Worm (Caenorhabditis elegans) whole organism, late embryonic: ENCODE measurements around the gene atgp-2.

Source experiments
- T23F11.4 ChIP-seq: fragments of 200-800 bp; sonication (Bioruptor generic); optimal IDR thresholded peaks from 2 replicates; lab custom pipeline; 2018; ENCODE audit warnings: mild to moderate bottlenecking, missing genetic modification characterization, missing compliant biosample characterization
- ahr-1 ChIP-seq: sonication (generic microtip); optimal IDR thresholded peaks from 2 replicates; lab custom pipeline; 2016; ENCODE audit warnings: missing genetic modification characterization, missing compliant biosample characterization
- ceh-18 ChIP-seq: sonication (generic microtip); optimal IDR thresholded peaks from 2 replicates; lab custom pipeline; 2016; ENCODE audit warnings: missing genetic modification characterization, missing compliant biosample characterization
- ceh-19 ChIP-seq: fragments of 200-800 bp; sonication (Bioruptor generic); optimal IDR thresholded peaks from 2 replicates; lab custom pipeline; 2018; ENCODE audit warnings: mild to moderate bottlenecking, missing genetic modification characterization, missing compliant biosample characterization
- ceh-24 ChIP-seq: sonication (generic microtip); optimal IDR thresholded peaks from 2 replicates; lab custom pipeline; 2016; ENCODE audit warnings: mild to moderate bottlenecking, missing genetic modification characterization, missing compliant biosample characterization
- ceh-30 ChIP-seq: fragments of 150-350 bp; optimal IDR thresholded peaks from 2 replicates; lab custom pipeline; 2014; ENCODE audit warnings: missing biosample characterization, missing genetic modification characterization
- ceh-48 ChIP-seq: sonication (generic microtip); optimal IDR thresholded peaks from 2 replicates; lab custom pipeline; 2016; ENCODE audit warnings: missing genetic modification characterization, inconsistent platforms, missing compliant biosample characterization
- ceh-6 ChIP-seq: fragments of 200-800 bp; sonication (Bioruptor generic); optimal IDR thresholded peaks from 2 replicates; lab custom pipeline; 2018; ENCODE audit warnings: mild to moderate bottlenecking, missing genetic modification characterization, missing compliant biosample characterization
- dmd-4 ChIP-seq: sonication (generic microtip); optimal IDR thresholded peaks from 2 replicates; lab custom pipeline; 2016; ENCODE audit warnings: borderline replicate concordance, missing genetic modification characterization, missing compliant biosample characterization
- elt-2 ChIP-seq: sonication (generic microtip); optimal IDR thresholded peaks from 2 replicates; lab custom pipeline; 2016; ENCODE audit warnings: missing genetic modification reagents, missing genetic modification characterization, missing compliant biosample characterization
- ets-4 ChIP-seq: sonication (generic microtip); optimal IDR thresholded peaks from 2 replicates; lab custom pipeline; 2016; ENCODE audit warnings: missing genetic modification characterization, missing compliant biosample characterization
- fkh-10 ChIP-seq: fragments of 150-350 bp; optimal IDR thresholded peaks from 2 replicates; lab custom pipeline; 2014; ENCODE audit warnings: missing biosample characterization, missing genetic modification reagents, missing genetic modification characterization
- fkh-6 ChIP-seq: sonication (generic microtip); optimal IDR thresholded peaks from 2 replicates; lab custom pipeline; 2016; ENCODE audit warnings: missing genetic modification characterization, missing compliant biosample characterization
- hlh-15 ChIP-seq: sonication (generic microtip); optimal IDR thresholded peaks from 2 replicates; lab custom pipeline; 2016; ENCODE audit warnings: missing genetic modification characterization, missing compliant biosample characterization
- hlh-30 ChIP-seq: sonication (generic microtip); optimal IDR thresholded peaks from 2 replicates; lab custom pipeline; 2017; ENCODE audit warnings: antibody characterized with exemption, missing genetic modification characterization, missing compliant biosample characterization; ENCODE audit not compliant: insufficient read depth
- hlh-6 ChIP-seq: sonication (generic microtip); optimal IDR thresholded peaks from 2 replicates; lab custom pipeline; 2016; ENCODE audit warnings: missing genotype, missing genetic modification characterization, missing compliant biosample characterization
- hlh-8 ChIP-seq: sonication (generic microtip); optimal IDR thresholded peaks from 2 replicates; lab custom pipeline; 2016; ENCODE audit warnings: missing genotype, missing genetic modification characterization, missing compliant biosample characterization
- lin-11 ChIP-seq: fragments of 200-800 bp; sonication (Bioruptor generic); optimal IDR thresholded peaks from 2 replicates; lab custom pipeline; 2018; ENCODE audit warnings: mild to moderate bottlenecking, missing genetic modification characterization, missing compliant biosample characterization
- nfya-1 ChIP-seq: sonication (generic microtip); optimal IDR thresholded peaks from 2 replicates; lab custom pipeline; 2017; ENCODE audit warnings: missing genetic modification characterization, mild to moderate bottlenecking, missing compliant biosample characterization, antibody characterized with exemption, moderate library complexity
- nhr-11 ChIP-seq: fragments of 150-350 bp; optimal IDR thresholded peaks from 2 replicates; lab custom pipeline; 2014; ENCODE audit warnings: missing biosample characterization, missing genetic modification characterization
- pag-3 ChIP-seq: sonication (generic microtip); optimal IDR thresholded peaks from 2 replicates; lab custom pipeline; 2016; ENCODE audit warnings: missing compliant biosample characterization, missing genetic modification characterization, borderline replicate concordance
- pat-9 ChIP-seq: fragments of 200-800 bp; sonication (Bioruptor generic); optimal IDR thresholded peaks from 2 replicates; lab custom pipeline; 2018; ENCODE audit warnings: mild to moderate bottlenecking, missing genetic modification characterization, moderate library complexity, missing compliant biosample characterization
- pax-1 ChIP-seq: fragments of 150-350 bp; optimal IDR thresholded peaks from 2 replicates; lab custom pipeline; 2014; ENCODE audit warnings: missing biosample characterization, missing genetic modification characterization
- pha-2 ChIP-seq: sonication (generic microtip); optimal IDR thresholded peaks from 2 replicates; lab custom pipeline; 2017; ENCODE audit warnings: mild to moderate bottlenecking, missing genetic modification characterization, missing compliant biosample characterization
- pha-4 ChIP-seq: fragments of 150-350 bp; optimal IDR thresholded peaks from 2 replicates; lab custom pipeline; 2018; ENCODE audit warnings: missing biosample characterization, missing genetic modification reagents, missing genetic modification characterization
- ref-2 ChIP-seq: sonication (generic microtip); optimal IDR thresholded peaks from 2 replicates; lab custom pipeline; 2016; ENCODE audit warnings: missing genetic modification characterization, missing compliant biosample characterization
- rnt-1 ChIP-seq: sonication (generic microtip); optimal IDR thresholded peaks from 2 replicates; lab custom pipeline; 2016; ENCODE audit warnings: missing genetic modification characterization, missing compliant biosample characterization
- sox-2 ChIP-seq: fragments of 200-800 bp; sonication (Bioruptor generic); IDR thresholded peaks from 2 replicates; pipeline ENCODE4 v1.3.6; 2022; ENCODE audit warnings: missing genetic modification reagents, missing genetic modification characterization, missing compliant biosample characterization
- tbx-7 ChIP-seq: sonication (generic microtip); optimal IDR thresholded peaks from 2 replicates; lab custom pipeline; 2016; ENCODE audit warnings: missing genotype, missing genetic modification characterization, missing compliant biosample characterization
- unc-3 ChIP-seq, 2 experiments: fragments of 200-800 bp in 1 of 2; sonication (Bioruptor generic) in 1 of 2; sonication (generic microtip) in 1 of 2; conservative IDR thresholded peaks in 1 of 2; optimal IDR thresholded peaks in 1 of 2; 2 replicates each; pipeline versions ENCODE4 v1.3.6 to Lab custom; 2016 to 2022; ENCODE audit warnings: missing compliant biosample characterization in 2 of 2, missing genetic modification characterization in 2 of 2, missing genetic modification reagents in 1 of 2
- unc-55 ChIP-seq: sonication (generic microtip); optimal IDR thresholded peaks from 2 replicates; lab custom pipeline; 2017; ENCODE audit warnings: missing biosample characterization, missing genetic modification reagents, missing genetic modification characterization
- unc-86 ChIP-seq: sonication (generic microtip); optimal IDR thresholded peaks from 2 replicates; lab custom pipeline; 2016; ENCODE audit warnings: missing genetic modification characterization, missing compliant biosample characterization
- zip-5 ChIP-seq: sonication (generic microtip); optimal IDR thresholded peaks from 2 replicates; lab custom pipeline; 2016; ENCODE audit warnings: missing genetic modification characterization, missing compliant biosample characterization

The atgp-2 gene

DNA sequence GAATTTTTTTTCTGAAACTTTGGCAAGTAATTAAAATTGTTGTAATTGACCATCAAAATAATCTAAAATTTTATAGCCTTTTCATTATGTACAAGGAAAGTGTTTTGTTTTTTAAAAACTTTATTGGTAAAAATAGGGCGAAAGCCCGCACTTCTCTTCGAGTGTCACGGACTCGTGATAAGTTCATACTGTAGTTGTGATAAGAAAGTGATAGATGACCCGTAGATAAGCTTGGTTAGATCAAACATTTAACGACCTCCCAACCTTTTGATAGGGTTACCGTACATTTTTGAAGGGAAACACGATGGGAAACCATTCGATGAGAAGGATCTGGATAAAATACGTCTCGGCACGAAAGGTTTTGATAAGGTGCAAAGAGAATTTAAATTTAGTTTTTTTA is 27.5 kb downstream of the atgp-2 start:
- TF ChIP-seq unc-86 (tag; lab: Kevin White, UChicago) (no peak), elt-2 (tag; lab: Kevin White, UChicago) (peak; percentile 80)

DNA sequence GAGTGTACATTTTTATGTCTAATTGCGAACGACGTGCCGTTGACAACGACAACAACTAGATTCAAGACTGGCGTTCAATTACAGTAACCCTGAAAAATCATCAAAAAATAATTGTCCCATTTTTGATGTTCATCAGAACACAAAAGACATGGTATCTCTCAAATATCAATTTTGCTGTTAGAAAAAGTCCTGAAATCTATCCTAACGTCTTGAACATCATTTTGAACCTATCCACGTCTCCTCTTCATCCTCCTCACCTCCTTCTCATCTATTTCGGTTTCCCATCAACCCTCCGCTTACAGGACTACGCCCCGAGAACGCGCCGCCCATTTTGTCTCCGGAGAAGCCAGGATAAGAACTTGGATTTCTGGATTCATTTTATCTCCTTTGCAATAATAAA is 28.1 kb downstream of the atgp-2 start, which contains the start of gene mltn-9:
TSS of gene mltn-9 (plus strand) at position 301 of the 400 bp plus-strand sequence.
- TF ChIP-seq tbx-7 (tag; lab: Kevin White, UChicago) (no peak), hlh-6 (no peak), ref-2 (tag; lab: Kevin White, UChicago) (no peak), ceh-18 (tag; lab: Kevin White, UChicago) (no peak), fkh-10 (GFP tag; lab: Kevin White, UChicago) (no peak), pat-9 (tag; lab: Kevin White, UChicago) (no peak), ceh-30 (tag; lab: Kevin White, UChicago) (no peak), fkh-6 (tag; lab: Kevin White, UChicago) (no peak), zip-5 (tag; lab: Kevin White, UChicago) (no peak), ceh-6 (GFP tag; lab: Kevin White, UChicago) (no peak), nfya-1 (no peak), hlh-15 (tag; lab: Kevin White, UChicago) (no peak)

DNA sequence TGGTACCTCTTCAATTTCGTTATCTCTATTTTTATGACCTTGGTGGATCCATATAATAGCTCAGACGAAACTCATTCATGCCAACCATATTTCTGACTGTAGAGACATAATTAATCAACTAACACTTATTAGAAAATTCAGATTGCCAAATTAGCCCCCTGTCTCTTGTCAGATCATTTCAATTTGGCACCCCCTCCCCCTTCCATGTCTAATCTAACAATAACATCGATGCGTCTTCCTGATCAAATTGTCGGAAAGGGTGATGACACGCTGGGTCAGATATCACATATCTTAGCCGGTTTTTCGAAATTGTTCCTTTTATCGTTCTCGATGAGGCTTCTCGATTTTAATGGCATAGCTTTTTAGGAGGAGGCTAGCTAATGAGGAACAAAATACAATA is 32.6 kb downstream of the atgp-2 start:
- TF ChIP-seq fkh-6 (tag; lab: Kevin White, UChicago) (no peak), fkh-10 (GFP tag; lab: Kevin White, UChicago) (no peak), T23F11.4 (GFP tag; lab: Kevin White, UChicago) (no peak), ets-4 (tag; lab: Kevin White, UChicago) (no peak), ahr-1 (tag; lab: Kevin White, UChicago) (no peak)

DNA sequence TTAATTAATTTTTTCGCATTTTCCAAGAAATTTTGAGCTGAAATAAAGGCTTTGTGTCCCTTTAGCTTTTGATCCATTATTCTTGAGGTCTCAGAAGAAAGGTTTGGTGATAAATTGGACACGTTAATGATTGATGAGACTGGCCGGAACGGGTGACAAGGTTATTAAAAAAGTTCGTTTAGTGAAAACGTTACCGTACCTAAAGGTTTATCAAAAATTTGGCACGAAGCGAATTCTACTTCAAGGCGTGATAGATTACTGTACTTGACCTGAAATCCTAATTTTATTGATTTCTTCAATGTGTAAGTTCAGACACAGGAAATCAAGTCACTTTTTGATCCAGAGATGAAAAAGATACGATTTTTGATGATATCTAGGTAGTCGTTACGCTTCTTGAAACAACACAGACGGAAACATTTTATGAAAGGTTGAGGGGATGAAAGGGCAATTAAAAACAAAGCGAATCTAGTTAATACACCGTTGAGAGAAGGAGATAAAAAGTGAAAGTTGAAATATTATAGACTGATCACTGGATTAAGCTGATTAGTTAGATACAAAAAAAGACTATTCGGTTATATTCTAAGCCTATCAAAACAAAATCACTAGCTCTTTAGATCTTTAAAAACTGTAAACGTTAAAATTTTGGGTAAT is 33.3 kb downstream of the atgp-2 start:
- TF ChIP-seq dmd-4 (tag; lab: Kevin White, UChicago) (no peak), pat-9 (tag; lab: Kevin White, UChicago) (no peak)

DNA sequence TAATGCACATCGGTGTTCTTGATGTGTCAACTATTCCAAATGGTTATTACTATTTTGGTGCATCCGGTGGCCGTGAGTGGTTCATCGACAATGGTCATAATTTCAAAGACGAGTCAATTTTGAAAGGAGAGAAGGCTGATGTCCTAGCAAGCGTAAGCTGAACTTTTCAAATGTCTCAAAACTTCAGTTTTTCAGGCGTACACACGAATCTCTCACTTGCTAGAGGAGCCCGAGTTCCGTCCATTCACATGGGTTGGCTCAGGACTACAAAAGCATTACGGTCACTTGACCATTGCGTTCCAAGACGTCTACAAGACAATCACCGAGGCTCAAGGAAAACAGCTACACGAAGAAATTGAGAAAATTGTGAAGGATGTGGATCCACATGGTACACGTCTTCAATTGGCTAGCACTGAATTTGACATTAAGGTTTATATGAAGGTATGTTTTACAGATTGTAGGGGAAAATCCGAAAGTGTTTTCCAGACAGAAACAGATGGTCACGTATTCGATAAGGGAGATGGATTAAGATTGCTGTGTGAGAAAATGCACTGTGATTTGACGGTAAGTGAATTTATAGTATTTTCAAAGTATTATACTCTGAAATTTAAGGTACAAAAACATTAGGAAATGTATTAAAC is 34.5 kb downstream of the atgp-2 start:
- TF ChIP-seq pha-2 (tag; lab: Kevin White, UChicago): no peak
- TF ChIP-seq ceh-48 (tag; lab: Kevin White, UChicago): no peak
- no peak for TF ChIP-seq ref-2 (tag; lab: Kevin White, UChicago)
- TF ChIP-seq lin-11: no peak
- no peak for TF ChIP-seq unc-55 (GFP tag; lab: Kevin White, UChicago)
- TF ChIP-seq pha-4: no peak
- TF ChIP-seq hlh-30 (tag; lab: Kevin White, UChicago): no peak
- TF ChIP-seq rnt-1 (tag; lab: Kevin White, UChicago): no peak
- TF ChIP-seq pag-3 (tag; lab: Kevin White, UChicago): no peak
- no peak for TF ChIP-seq ceh-24 (tag; lab: Kevin White, UChicago)
- no peak for TF ChIP-seq sox-2 (GFP tag; lab: Robert Waterston, UW)
- TF ChIP-seq pax-1 (tag; lab: Kevin White, UChicago): no peak
- no peak for TF ChIP-seq ceh-19 (GFP tag; lab: Kevin White, UChicago)
- no peak for TF ChIP-seq unc-3 (GFP tag; conservative IDR thresholded peaks at IDR 0.05; lab: Robert Waterston, UW)
- TF ChIP-seq unc-3 (tag; optimal IDR thresholded peaks at IDR 0.05; lab: Kevin White, UChicago): no peak
- TF ChIP-seq hlh-15 (tag; lab: Kevin White, UChicago): no peak
- TF ChIP-seq hlh-8: no peak
- TF ChIP-seq nhr-11 (tag; lab: Kevin White, UChicago): no peak
- TF ChIP-seq, all 69 proteins: peak for 0
